Worm (Caenorhabditis elegans) whole organism, midembryonic: ENCODE data around the gene rpl-3.

ENCODE experiments used
- klf-2 ChIP-seq: fragments of 200-800 bp; sonication (Bioruptor generic); conservative IDR thresholded peaks from 2 replicates; pipeline ENCODE4 v1.3.6; 2022; ENCODE audit warnings: missing genetic modification reagents, missing genetic modification characterization, missing compliant biosample characterization
- tab-1 ChIP-seq: fragments of 200-800 bp; sonication (Bioruptor generic); IDR thresholded peaks from 2 replicates; pipeline ENCODE4 v1.3.6; 2022; ENCODE audit warnings: missing genetic modification characterization, missing compliant biosample characterization
- ztf-23 ChIP-seq: fragments of 200-800 bp; sonication (Bioruptor generic); IDR thresholded peaks from 2 replicates; pipeline ENCODE4 v1.3.6; 2022; ENCODE audit warnings: missing genetic modification reagents, missing genetic modification characterization, missing compliant biosample characterization

ce11 chrIII:3907587-3907986 is 39.9 kb downstream of the rpl-3 start, which contains the start of gene mmcm-1:
- no peak for TF ChIP-seq klf-2
- TF ChIP-seq ztf-23 (GFP tag; lab: Robert Waterston, UW) = no peak
- TF ChIP-seq tab-1 = no peak
